Worm (Caenorhabditis elegans): ENCODE results near the gene F38A1.8.

The F38A1.8 gene

ce11 chrIV:1284877-1285276, 45.2 kb upstream of the F38A1.8 start:
- TF ChIP-seq ztf-4 (tag; optimal IDR thresholded peaks at IDR 0.05) (no peak), unc-86 (tag; optimal IDR thresholded peaks at IDR 0.05) (no peak), fos-1 (tag; optimal IDR thresholded peaks at IDR 0.05) (peak; percentile 12), sup-37 (GFP tag; optimal IDR thresholded peaks at IDR 0.05) (no peak), nhr-71 (tag; optimal IDR thresholded peaks at IDR 0.05) (no peak)

DNA sequence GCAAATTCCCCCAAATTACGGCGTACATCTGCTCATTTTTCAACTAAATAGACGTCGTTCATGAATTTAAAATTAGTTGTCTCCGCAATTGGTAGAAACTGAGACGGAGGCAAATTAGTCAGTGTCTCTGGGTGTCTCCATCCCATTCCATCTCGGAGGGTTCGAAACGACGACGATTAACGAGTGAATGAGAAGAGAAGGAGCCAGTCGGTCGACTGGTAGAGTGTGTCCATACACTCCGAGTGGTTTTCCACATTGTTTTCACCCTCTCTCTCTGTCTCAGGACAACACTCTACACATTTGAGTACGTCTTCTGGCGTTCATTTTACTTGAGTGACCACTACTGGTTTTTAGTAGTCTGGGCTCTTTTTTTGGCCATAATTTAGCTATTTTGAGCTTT, 39.3 kb upstream of the F38A1.8 start:
- TF ChIP-seq ama-1 (optimal IDR thresholded peaks at IDR 0.05) (no peak), nhr-85 (tag) (no peak), snpc-4 (tag; optimal IDR thresholded peaks at IDR 0.05) (no peak), ets-5 (GFP tag; IDR thresholded peaks at IDR 0.05) (no peak), fkh-8 (tag; optimal IDR thresholded peaks at IDR 0.05) (no peak), C16A3.4 (tag; optimal IDR thresholded peaks at IDR 0.05) (no peak), dsc-1 (tag; optimal IDR thresholded peaks at IDR 0.05) (no peak), mdl-1 (tag; optimal IDR thresholded peaks at IDR 0.05) (no peak), aha-1 (tag; optimal IDR thresholded peaks at IDR 0.05) (no peak), nhr-71 (tag; optimal IDR thresholded peaks at IDR 0.05) (no peak), nhr-20 (tag; optimal IDR thresholded peaks at IDR 0.05) (no peak), ztf-11 (tag; optimal IDR thresholded peaks at IDR 0.05) (no peak), pax-3 (tag; optimal IDR thresholded peaks at IDR 0.05) (no peak), fos-1 (tag; optimal IDR thresholded peaks at IDR 0.05) (no peak)

DNA sequence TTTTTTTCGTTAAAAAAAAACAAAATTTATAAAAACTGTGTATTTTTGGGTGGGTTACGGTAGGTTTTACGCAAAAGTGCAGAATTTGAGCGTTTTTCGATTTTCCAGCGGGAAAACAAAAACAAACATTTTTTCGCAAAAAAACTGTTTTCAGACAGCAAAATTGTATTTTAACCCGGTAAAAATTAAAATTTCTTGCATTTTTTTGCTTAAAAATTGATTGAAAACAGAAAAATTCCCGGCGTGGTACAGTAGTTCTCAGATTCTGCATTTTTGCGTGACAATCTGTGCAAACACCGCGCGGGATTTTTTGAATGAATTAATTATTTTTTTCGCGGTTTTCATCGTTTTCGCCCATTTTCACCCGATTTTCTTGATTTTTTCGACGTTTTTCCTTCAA, 37.4 kb upstream of the F38A1.8 start:
- TF ChIP-seq efl-1 (optimal IDR thresholded peaks at IDR 0.05) (no peak), efl-1 (GFP tag; optimal IDR thresholded peaks at IDR 0.05 in 1 of 2) (peak in 1 of 2 experiments; percentile 3), skn-1 (tag; optimal IDR thresholded peaks at IDR 0.05) (no peak), mdl-1 (tag; optimal IDR thresholded peaks at IDR 0.05) (no peak), lin-35 (GFP tag; optimal IDR thresholded peaks at IDR 0.05) (no peak), F16B12.6 (tag; optimal IDR thresholded peaks at IDR 0.05) (peak; percentile 5), aha-1 (tag; optimal IDR thresholded peaks at IDR 0.05) (no peak), lsy-2 (tag; optimal IDR thresholded peaks at IDR 0.05) (peak in 1 of 2 experiments; percentile 28), nhr-12 (tag; optimal IDR thresholded peaks at IDR 0.05) (no peak)

DNA sequence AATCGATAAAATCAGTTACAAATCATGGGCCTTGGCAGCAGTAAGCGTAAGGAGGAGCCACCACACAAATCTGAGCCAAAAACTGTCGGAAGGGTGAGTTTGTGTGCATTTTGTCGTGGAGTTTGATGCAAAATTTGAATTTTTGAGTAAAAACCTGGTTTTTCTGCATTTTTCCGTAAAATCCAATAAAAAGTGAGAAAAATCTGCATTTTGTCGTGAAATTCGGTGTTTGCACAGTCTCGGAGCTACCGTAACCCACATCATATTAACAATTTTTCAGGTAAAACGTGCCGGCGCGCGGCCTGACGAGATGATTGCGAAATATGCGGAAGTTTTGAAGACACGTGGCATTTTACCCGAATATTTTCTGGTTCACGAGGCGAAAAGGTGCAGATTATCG, 36.3 kb upstream of the F38A1.8 start:
- TF ChIP-seq dpl-1 (GFP tag; optimal IDR thresholded peaks at IDR 0.05) (no peak), efl-1 (optimal IDR thresholded peaks at IDR 0.05) (no peak), efl-1 (GFP tag; optimal IDR thresholded peaks at IDR 0.05 in 1 of 2) (peak in 1 of 2 experiments; percentile 10)

DNA sequence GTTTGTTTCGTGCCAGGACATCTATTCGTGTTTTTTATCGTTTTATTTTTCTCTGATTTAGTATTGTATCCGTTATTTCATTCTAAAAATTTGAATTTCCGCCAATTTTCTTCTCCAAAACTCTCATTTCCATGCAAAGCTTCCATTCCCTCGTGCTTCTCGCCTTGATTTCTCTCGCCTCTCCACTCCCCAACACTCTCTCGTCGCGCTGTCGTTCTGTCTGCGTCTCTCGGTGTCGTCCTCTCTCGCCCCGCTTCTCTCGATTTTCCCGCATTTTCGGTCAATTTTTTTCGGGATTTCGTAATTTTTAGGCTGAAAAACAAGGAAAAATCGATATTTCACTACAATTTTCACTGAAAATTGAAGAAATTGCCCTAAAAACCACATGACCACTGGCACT, 34.9 kb upstream of the F38A1.8 start, which contains the start of gene C09E9.1:
Gene C09E9.1, plus strand, starts transcription at position 286 of the 400 bp plus-strand sequence.
- TF ChIP-seq zip-4 (GFP tag; optimal IDR thresholded peaks at IDR 0.05) (peak; percentile 30), sptf-1 (tag; optimal IDR thresholded peaks at IDR 0.05) (no peak), mab-9 (GFP tag; IDR thresholded peaks at IDR 0.05) (peak; percentile 36; the same call in 1 of the 2 replicates), zag-1 (tag; optimal IDR thresholded peaks at IDR 0.05) (no peak), swsn-7 (tag; optimal IDR thresholded peaks at IDR 0.05) (peak; percentile 75), C04F5.9 (tag; optimal IDR thresholded peaks at IDR 0.05) (no peak), ama-1 (optimal IDR thresholded peaks at IDR 0.05) (peak; percentile 24), mdl-1 (tag; optimal IDR thresholded peaks at IDR 0.05) (peak; percentile 89 to 98), nhr-12 (tag; optimal IDR thresholded peaks at IDR 0.05) (no peak), vab-15 (tag; optimal IDR thresholded peaks at IDR 0.05) (no peak), lin-35 (GFP tag; optimal IDR thresholded peaks at IDR 0.05) (peak; percentile 86 to 92), nhr-77 (tag; optimal IDR thresholded peaks at IDR 0.05) (no peak), aha-1 (tag; optimal IDR thresholded peaks at IDR 0.05) (no peak), unc-30 (tag; optimal IDR thresholded peaks at IDR 0.05) (no peak), snu-23 (GFP tag; optimal IDR thresholded peaks at IDR 0.05) (peak; percentile 75), C16A3.4 (tag; optimal IDR thresholded peaks at IDR 0.05) (no peak), nhr-85 (tag) (no peak), tlp-1 (tag; optimal IDR thresholded peaks at IDR 0.05) (no peak), ces-1 (GFP tag; optimal IDR thresholded peaks at IDR 0.05) (no peak), unc-98 (GFP tag; IDR thresholded peaks at IDR 0.05) (no peak), pag-3 (tag; optimal IDR thresholded peaks at IDR 0.05; ENCODE audit: borderline replicate concordance, insufficient read depth) (no peak), ceh-88 (GFP tag; IDR thresholded peaks at IDR 0.05) (no peak), nhr-71 (tag; optimal IDR thresholded peaks at IDR 0.05) (peak; percentile 88), rnt-1 (tag; optimal IDR thresholded peaks at IDR 0.05) (peak; percentile 74), lsy-2 (tag; optimal IDR thresholded peaks at IDR 0.05) (peak; percentile 67 to 73), tbx-2 (tag; optimal IDR thresholded peaks at IDR 0.05) (peak; percentile 73), egl-13 (tag; optimal IDR thresholded peaks at IDR 0.05) (peak; percentile 72), nhr-28 (tag; optimal IDR thresholded peaks at IDR 0.05) (no peak), nhr-20 (tag; optimal IDR thresholded peaks at IDR 0.05) (peak; percentile 63), ceh-63 (GFP tag; optimal IDR thresholded peaks at IDR 0.05) (no peak), nhr-237 (tag; optimal IDR thresholded peaks at IDR 0.05) (no peak)
